Fruit fly (Drosophila melanogaster) whole organism, embryonic: ENCODE measurements around the gene Zpr1.

Experiments
- CG1024 ChIP-seq: fragments of 200-800 bp; sonication (Bioruptor generic); IDR thresholded peaks from 2 replicates; pipeline ENCODE4 v1.3.6; 2022; ENCODE audit warnings: missing biosample characterization, missing genetic modification characterization
- h ChIP-seq: fragments of >200 bp; optimal IDR thresholded peaks from 2 replicates; lab custom pipeline; 2017
- jing ChIP-seq: fragments of 200-800 bp; sonication (Bioruptor generic); optimal IDR thresholded peaks from 2 replicates; lab custom pipeline; 2018; ENCODE audit warnings: missing biosample characterization, mild to moderate bottlenecking, missing genetic modification characterization

DNA sequence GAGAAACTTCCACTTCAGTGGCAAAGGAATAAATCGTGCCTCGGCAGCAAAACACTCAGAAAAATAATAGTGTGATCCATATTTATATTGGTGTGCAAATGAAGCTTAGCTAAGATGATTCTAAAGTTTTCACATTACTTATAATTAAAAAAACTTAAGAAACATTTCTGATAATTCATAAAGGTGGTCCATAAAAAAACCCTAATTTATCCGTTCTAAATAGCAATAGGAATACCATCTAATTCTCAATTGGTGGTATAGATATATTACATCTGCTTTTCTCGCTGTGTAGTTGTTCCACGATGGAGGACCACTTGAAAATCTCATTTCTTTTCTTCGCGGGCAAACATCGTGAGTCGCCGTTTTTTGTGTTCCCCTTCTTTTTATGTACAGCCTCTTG lies 6.8 kb downstream of the Zpr1 start:
- TF ChIP-seq CG1024 (GFP tag; lab: Robert Waterston, UW) (no peak), jing (GFP tag; lab: Kevin White, UChicago) (no peak), h (no peak)
